Worm (Caenorhabditis elegans) whole organism, young adult: Measurements from ENCODE around the gene F10G7.10.

ENCODE experiments used
- B0035.1 ChIP-seq: sonication (generic microtip); optimal IDR thresholded peaks from 2 replicates; lab custom pipeline; 2016; ENCODE audit warnings: missing genetic modification characterization, mild to moderate bottlenecking, missing compliant biosample characterization, missing genotype, missing genetic modification reagents
- Y53F4B.3 ChIP-seq: fragments of 200-800 bp; sonication (Bioruptor generic); IDR thresholded peaks from 2 replicates; pipeline ENCODE4 v1.3.6; 2022; ENCODE audit warnings: missing genetic modification reagents, missing genetic modification characterization, missing compliant biosample characterization
- Y53G8AR.9 ChIP-seq: fragments of 200-800 bp; sonication (Bioruptor generic); conservative IDR thresholded peaks from 2 replicates; pipeline ENCODE4 v1.3.6; 2022; ENCODE audit warnings: missing genetic modification reagents, missing genetic modification characterization, missing compliant biosample characterization
- Y56A3A.18 ChIP-seq: fragments of 200-800 bp; sonication (Bioruptor generic); IDR thresholded peaks from 2 replicates; pipeline ENCODE4 v1.3.6; 2022; ENCODE audit warnings: missing genetic modification reagents, missing genetic modification characterization, missing compliant biosample characterization
- ama-1 ChIP-seq, 3 experiments: fragments of 150-350 bp in 1 of 3; sonication (generic microtip) in 2 of 3; optimal IDR thresholded peaks; 2 replicates each; lab custom pipeline; 2014 to 2018; ENCODE audit warnings: missing biosample characterization in 2 of 3, missing genetic modification characterization in 2 of 3, missing genetic modification reagents in 2 of 3
- aptf-2 ChIP-seq: fragments of 200-800 bp; sonication (Bioruptor generic); conservative IDR thresholded peaks from 2 replicates; pipeline ENCODE4 v1.3.6; 2022; ENCODE audit warnings: missing genetic modification reagents, missing genetic modification characterization, missing compliant biosample characterization
- atf-7 ChIP-seq: sonication (generic microtip); optimal IDR thresholded peaks from 2 replicates; lab custom pipeline; 2017; ENCODE audit warnings: mild to moderate bottlenecking, missing genetic modification characterization, missing compliant biosample characterization
- bed-1 ChIP-seq: fragments of 200-800 bp; sonication (Bioruptor generic); IDR thresholded peaks from 2 replicates; pipeline ENCODE4 v1.3.6; 2022; ENCODE audit warnings: missing genetic modification reagents, missing genetic modification characterization, missing compliant biosample characterization
- cebp-1 ChIP-seq, 2 experiments: fragments of 200-800 bp in 1 of 2; sonication (Bioruptor generic) in 1 of 2; sonication (generic microtip) in 1 of 2; IDR thresholded peaks in 1 of 2; optimal IDR thresholded peaks in 1 of 2; 2 replicates each; pipeline versions ENCODE4 v1.3.6 to Lab custom; 2017 to 2022; ENCODE audit warnings: missing compliant biosample characterization in 2 of 2, missing genetic modification characterization in 2 of 2, mild to moderate bottlenecking in 1 of 2, missing genetic modification reagents in 1 of 2, moderate library complexity in 1 of 2
- ceh-91 ChIP-seq: fragments of 200-800 bp; sonication (Bioruptor generic); IDR thresholded peaks from 2 replicates; pipeline ENCODE4 v1.3.6; 2022; ENCODE audit warnings: missing genetic modification reagents, missing genetic modification characterization, missing compliant biosample characterization
- dox-1 ChIP-seq: fragments of 200-800 bp; sonication (Bioruptor generic); IDR thresholded peaks from 2 replicates; pipeline ENCODE4 v1.3.6; 2022; ENCODE audit warnings: missing genetic modification reagents, missing genetic modification characterization, missing compliant biosample characterization
- egl-18 ChIP-seq: fragments of 200-800 bp; sonication (Bioruptor generic); IDR thresholded peaks from 2 replicates; pipeline ENCODE4 v1.3.6; 2022; ENCODE audit warnings: missing genetic modification reagents, missing genetic modification characterization, missing compliant biosample characterization
- ekl-4 ChIP-seq: fragments of 200-800 bp; sonication (Bioruptor generic); IDR thresholded peaks from 2 replicates; pipeline ENCODE4 v1.3.6; 2022; ENCODE audit warnings: missing genetic modification reagents, missing genetic modification characterization, missing compliant biosample characterization
- ets-4 ChIP-seq: fragments of 200-800 bp; sonication (Bioruptor generic); optimal IDR thresholded peaks from 2 replicates; lab custom pipeline; 2018; ENCODE audit warnings: mild to moderate bottlenecking, missing genetic modification characterization, missing compliant biosample characterization
- hmg-1.2 ChIP-seq: fragments of 200-800 bp; sonication (Bioruptor generic); IDR thresholded peaks from 2 replicates; pipeline ENCODE4 v1.3.6; 2022; ENCODE audit warnings: missing genetic modification reagents, missing genetic modification characterization, missing compliant biosample characterization
- let-526 ChIP-seq: fragments of 200-800 bp; sonication (Bioruptor generic); IDR thresholded peaks from 2 replicates; pipeline ENCODE4 v1.3.6; 2022; ENCODE audit warnings: missing genetic modification reagents, missing genetic modification characterization, missing compliant biosample characterization
- let-607 ChIP-seq, 2 experiments: fragments of 200-800 bp in 1 of 2; sonication (Bioruptor generic) in 1 of 2; sonication (generic microtip) in 1 of 2; optimal IDR thresholded peaks; 2 replicates each; lab custom pipeline; 2016 to 2018; ENCODE audit warnings: mild to moderate bottlenecking in 2 of 2, missing compliant biosample characterization in 2 of 2, missing genetic modification characterization in 2 of 2, moderate library complexity in 2 of 2, missing genotype in 1 of 2
- lir-1 ChIP-seq: fragments of 200-800 bp; sonication (Bioruptor generic); conservative IDR thresholded peaks from 2 replicates; pipeline ENCODE4 v1.3.6; 2022; ENCODE audit warnings: missing genetic modification reagents, missing genetic modification characterization, missing compliant biosample characterization
- lsy-27 ChIP-seq: sonication (generic microtip); optimal IDR thresholded peaks from 2 replicates; lab custom pipeline; 2017; ENCODE audit warnings: missing genetic modification characterization, mild to moderate bottlenecking, missing compliant biosample characterization, antibody characterized with exemption, missing genotype, borderline replicate concordance; ENCODE audit not compliant: insufficient read depth
- madf-10 ChIP-seq: sonication (generic microtip); optimal IDR thresholded peaks from 2 replicates; lab custom pipeline; 2016; ENCODE audit warnings: mild to moderate bottlenecking, missing genetic modification characterization, missing compliant biosample characterization
- madf-6 ChIP-seq: fragments of 200-800 bp; sonication (Bioruptor generic); IDR thresholded peaks from 2 replicates; pipeline ENCODE4 v1.3.6; 2022; ENCODE audit warnings: missing genetic modification reagents, missing genetic modification characterization, missing compliant biosample characterization
- mcd-1 ChIP-seq: fragments of 200-800 bp; sonication (Bioruptor generic); IDR thresholded peaks from 2 replicates; pipeline ENCODE4 v1.3.6; 2022; ENCODE audit warnings: missing genetic modification reagents, missing genetic modification characterization, missing compliant biosample characterization
- nfyb-1 ChIP-seq: fragments of 200-800 bp; sonication (Bioruptor generic); IDR thresholded peaks from 2 replicates; pipeline ENCODE4 v1.3.6; 2022; ENCODE audit warnings: missing genetic modification reagents, missing genetic modification characterization, missing compliant biosample characterization
- nhr-27 ChIP-seq: fragments of 200-800 bp; sonication (Bioruptor generic); optimal IDR thresholded peaks from 2 replicates; lab custom pipeline; 2018; ENCODE audit warnings: mild to moderate bottlenecking, missing genetic modification characterization, moderate library complexity, missing compliant biosample characterization
- nhr-80 ChIP-seq: sonication (generic microtip); optimal IDR thresholded peaks from 2 replicates; lab custom pipeline; 2016; ENCODE audit warnings: missing genetic modification characterization, missing compliant biosample characterization
- rcor-1 ChIP-seq: fragments of 200-800 bp; sonication (Bioruptor generic); IDR thresholded peaks from 2 replicates; pipeline ENCODE4 v1.3.6; 2022; ENCODE audit warnings: missing genetic modification reagents, missing genetic modification characterization, missing compliant biosample characterization
- rec-8 ChIP-seq, 2 experiments: sonication (generic microtip); optimal IDR thresholded peaks; 2 replicates each; lab custom pipeline; 2016; ENCODE audit warnings: mild to moderate bottlenecking in 2 of 2, missing genetic modification characterization in 2 of 2, missing genetic modification reagents in 2 of 2, missing genotype in 2 of 2, missing biosample characterization in 1 of 2, missing compliant biosample characterization in 1 of 2, moderate library complexity in 1 of 2
- snpc-3.4 ChIP-seq: sonication (generic microtip); optimal IDR thresholded peaks from 2 replicates; lab custom pipeline; 2017; ENCODE audit warnings: missing genetic modification characterization, mild to moderate bottlenecking, missing compliant biosample characterization, antibody characterized with exemption, moderate library complexity, missing genotype, missing genetic modification reagents
- snpc-4 ChIP-seq, 5 experiments: fragments of 150-350 bp in 1 of 5; sonication (generic microtip) in 4 of 5; optimal IDR thresholded peaks; 2 replicates each; lab custom pipeline; 2014 to 2018; ENCODE audit warnings: missing genetic modification characterization in 5 of 5, missing biosample characterization in 3 of 5, antibody characterized with exemption in 2 of 5, mild to moderate bottlenecking in 2 of 5, missing compliant biosample characterization in 2 of 5, missing genotype in 2 of 5, moderate library complexity in 2 of 5, missing genetic modification reagents in 1 of 5
- sptf-2 ChIP-seq: fragments of 200-800 bp; sonication (Bioruptor generic); optimal IDR thresholded peaks from 2 replicates; lab custom pipeline; 2018; ENCODE audit warnings: mild to moderate bottlenecking, missing genetic modification characterization, missing compliant biosample characterization
- tbp1 ChIP-seq: fragments of 200-800 bp; sonication (Bioruptor generic); optimal IDR thresholded peaks from 2 replicates; lab custom pipeline; 2018; ENCODE audit warnings: mild to moderate bottlenecking, missing genetic modification characterization, missing compliant biosample characterization
- unc-130 ChIP-seq: sonication (generic microtip); optimal IDR thresholded peaks from 2 replicates; lab custom pipeline; 2016; ENCODE audit warnings: missing genetic modification reagents, missing genetic modification characterization, missing compliant biosample characterization
- unc-62 ChIP-seq: fragments of 150-350 bp; optimal IDR thresholded peaks from 2 replicates; lab custom pipeline; 2014; ENCODE audit warnings: missing biosample characterization, missing genetic modification reagents, missing genetic modification characterization
- ztf-22 ChIP-seq: fragments of 200-800 bp; sonication (Bioruptor generic); optimal IDR thresholded peaks from 2 replicates; lab custom pipeline; 2018; ENCODE audit warnings: mild to moderate bottlenecking, missing genetic modification characterization, moderate library complexity, missing compliant biosample characterization
- ztf-3 ChIP-seq: fragments of 200-800 bp; sonication (Bioruptor generic); optimal IDR thresholded peaks from 2 replicates; lab custom pipeline; 2018; ENCODE audit warnings: mild to moderate bottlenecking, missing genetic modification characterization, missing compliant biosample characterization

Gene F10G7.10

ce11 chrII:4769886-4770285 lies 43.8 kb upstream of the F10G7.10 start (continued):
- TF ChIP-seq Y53F4B.3 (no peak), nhr-80 (peak; percentile 87), hmg-1.2 (GFP tag; lab: Robert Waterston, UW) (no peak), nhr-27 (tag; lab: Kevin White, UChicago) (no peak), rec-8 (tag; optimal IDR thresholded peaks at IDR 0.05; lab: Kevin White, UChicago) (no peak), B0035.1 (tag; lab: Kevin White, UChicago) (no peak), madf-10 (tag; lab: Kevin White, UChicago) (no peak), dox-1 (GFP tag; lab: Robert Waterston, UW) (peak; percentile 70), mcd-1 (no peak), nfyb-1 (GFP tag; lab: Robert Waterston, UW) (no peak), madf-6 (GFP tag; lab: Robert Waterston, UW) (no peak)

DNA sequence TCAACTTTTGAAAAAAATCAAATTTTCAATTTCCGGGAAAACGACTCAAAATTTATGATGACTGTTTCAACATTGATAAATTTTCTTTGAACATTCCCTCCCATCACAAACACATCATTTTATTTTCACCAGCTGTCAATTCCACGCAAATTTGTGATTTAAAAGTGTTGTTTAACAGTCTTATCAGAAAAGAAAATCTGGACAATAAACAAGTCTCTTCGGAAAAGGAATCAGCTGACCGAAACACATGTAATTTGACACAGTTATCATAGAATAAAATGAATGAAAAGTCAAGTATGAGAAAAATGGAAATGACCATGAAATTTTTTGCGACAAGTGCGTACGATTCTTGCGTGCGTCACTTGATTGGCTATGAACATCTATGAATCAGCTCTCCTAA lies 43.0 kb upstream of the F10G7.10 start:
- TF ChIP-seq unc-62 (peak; percentile 96), ztf-22 (peak; percentile 54), ets-4 (GFP tag; lab: Kevin White, UChicago) (peak; percentile 76), sptf-2 (GFP tag; lab: Kevin White, UChicago) (no peak), Y53G8AR.9 (GFP tag; lab: Robert Waterston, UW) (no peak), tbp1 (GFP tag; lab: Kevin White, UChicago) (peak; percentile 34), bed-1 (no peak), Y56A3A.18 (GFP tag; lab: Robert Waterston, UW) (no peak), let-607 (tag; optimal IDR thresholded peaks at IDR 0.05; lab: Kevin White, UChicago) (peak; percentile 9 to 38), nhr-80 (peak; percentile 85), dox-1 (GFP tag; lab: Robert Waterston, UW) (peak; percentile 26; the same call in 1 of the 2 replicates), atf-7 (tag; lab: Kevin White, UChicago) (peak; percentile 51)
- TF ChIP-seq, all 124 proteins: peak for 8

ce11 chrII:4767612-4768011 lies 41.5 kb upstream of the F10G7.10 start:
- no peak for TF ChIP-seq egl-18 (GFP tag; lab: Robert Waterston, UW)
- TF ChIP-seq aptf-2 (GFP tag; lab: Robert Waterston, UW) = no peak
- TF ChIP-seq Y53G8AR.9 (GFP tag; lab: Robert Waterston, UW) = no peak
- no peak for TF ChIP-seq ceh-91 (GFP tag; lab: Robert Waterston, UW)
- TF ChIP-seq let-526 (GFP tag; lab: Robert Waterston, UW) = no peak
- TF ChIP-seq unc-130 (GFP tag; lab: Kevin White, UChicago) = no peak
- TF ChIP-seq cebp-1 (GFP tag; IDR thresholded peaks at IDR 0.05; lab: Robert Waterston, UW) = no peak
- no peak for TF ChIP-seq cebp-1 (tag; optimal IDR thresholded peaks at IDR 0.05; lab: Kevin White, UChicago)
- TF ChIP-seq rcor-1 = no peak
- no peak for TF ChIP-seq ama-1 (optimal IDR thresholded peaks at IDR 0.05; lab: Kevin White, UChicago)
- no peak for TF ChIP-seq ama-1 (GFP tag; optimal IDR thresholded peaks at IDR 0.05; lab: Kevin White, UChicago)
- no peak for TF ChIP-seq nhr-80
- no peak for TF ChIP-seq ztf-3 (GFP tag; lab: Kevin White, UChicago)
- no peak for TF ChIP-seq lir-1 (GFP tag; lab: Robert Waterston, UW)
- no peak for TF ChIP-seq mcd-1
- TF ChIP-seq snpc-3.4 (tag; lab: Kevin White, UChicago) = no peak

DNA sequence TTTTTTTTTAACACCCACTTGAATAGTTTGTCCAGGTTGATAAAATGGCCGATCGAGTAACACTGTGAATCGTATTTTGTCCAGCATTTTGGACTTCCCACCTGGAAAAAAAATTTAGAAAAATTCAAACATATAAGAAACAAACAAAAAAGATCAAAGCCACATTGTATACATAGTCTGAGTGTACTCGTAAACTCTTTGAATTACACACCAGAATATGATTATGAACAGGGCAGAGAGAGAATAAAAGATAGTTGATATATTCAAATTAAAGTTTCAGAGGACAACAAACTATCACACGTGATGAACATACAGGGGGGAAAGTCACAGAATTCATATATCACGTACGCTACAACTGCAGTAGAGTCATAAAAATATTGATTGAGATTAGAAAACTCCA lies 40.2 kb upstream of the F10G7.10 start, which contains the start of gene ttm-2:
TSS of gene ttm-2 (minus strand) at position 101 of the 400 bp plus-strand sequence.
- TF ChIP-seq snpc-4 (GFP tag; optimal IDR thresholded peaks at IDR 0.05; lab: Kevin White, UChicago) (no peak), snpc-4 (tag; optimal IDR thresholded peaks at IDR 0.05; lab: Kevin White, UChicago) (no peak), lsy-27 (tag; lab: Kevin White, UChicago) (no peak), ztf-3 (GFP tag; lab: Kevin White, UChicago) (no peak), ekl-4 (no peak), nfyb-1 (GFP tag; lab: Robert Waterston, UW) (no peak)
- TF ChIP-seq, all 124 proteins: peak for 0
